Fruit fly (Drosophila melanogaster): ENCODE measurements around the gene amx.

The amx gene

DNA sequence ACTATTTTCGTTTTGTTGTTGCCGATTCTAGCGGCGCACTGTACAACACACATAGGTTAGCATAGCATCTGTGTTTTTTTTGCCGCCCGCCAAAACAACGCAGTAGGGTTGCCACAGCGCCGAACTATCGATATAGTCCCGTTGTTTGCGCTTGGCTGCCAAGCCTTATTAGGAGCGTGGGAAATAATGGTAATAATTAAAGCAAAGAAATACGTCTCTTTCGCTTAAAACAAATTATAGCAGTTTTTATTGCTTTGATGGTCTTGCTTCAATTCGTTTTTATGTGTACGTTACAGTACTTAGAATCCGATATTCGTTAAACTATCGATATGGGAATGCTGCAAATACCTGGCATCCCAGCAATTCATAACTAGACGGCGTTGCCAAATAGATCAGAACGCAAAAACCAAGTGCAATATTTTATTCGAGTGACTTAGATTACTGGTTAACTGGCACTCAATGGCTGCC is 3.7 kb downstream of the amx start, which contains the start of the genes mxc and Larp7 (continued):
- TF ChIP-seq sim (GFP tag; IDR thresholded peaks at IDR 0.05) (no peak), CG12769 (tag; optimal IDR thresholded peaks at IDR 0.05) (no peak), CG4820 (GFP tag; optimal IDR thresholded peaks at IDR 0.05) (peak; percentile 41), CG14014 (GFP tag; IDR thresholded peaks at IDR 0.05) (peak; percentile 49; the same call in 1 of the 2 replicates), ind (GFP tag; optimal IDR thresholded peaks at IDR 0.05) (peak; percentile 69), Nf-YA (GFP tag; IDR thresholded peaks at IDR 0.05) (no peak), CG11093 (GFP tag; IDR thresholded peaks at IDR 0.05) (no peak; the same call in 2 of the 3 replicates), scrt (GFP tag; optimal IDR thresholded peaks at IDR 0.05) (no peak), zen (tag; optimal IDR thresholded peaks at IDR 0.05) (peak; percentile 41), stwl (tag; optimal IDR thresholded peaks at IDR 0.05) (peak; percentile 60), CG1602 (GFP tag; optimal IDR thresholded peaks at IDR 0.05) (peak; percentile 34), sna (GFP tag; IDR thresholded peaks at IDR 0.05; ENCODE audit: partially characterized antibody) (peak; percentile 86), gro (GFP tag; optimal IDR thresholded peaks at IDR 0.05) (peak; percentile 81), kay (GFP tag; optimal IDR thresholded peaks at IDR 0.05) (peak; percentile 14), slbo (GFP tag; IDR thresholded peaks at IDR 0.05) (peak; percentile 72), br (optimal IDR thresholded peaks at IDR 0.05) (no peak), CG4424 (GFP tag; optimal IDR thresholded peaks at IDR 0.05) (peak; percentile 34), CG6791 (GFP tag; IDR thresholded peaks at IDR 0.05; ENCODE audit: partially characterized antibody) (peak; percentile 70; the same call in 2 of the 3 replicates), Awh (GFP tag; IDR thresholded peaks at IDR 0.05) (no peak), CG30403 (GFP tag; optimal IDR thresholded peaks at IDR 0.05) (peak; percentile 72), Adf1 (GFP tag; IDR thresholded peaks at IDR 0.05) (0 out of 2 replicates have a peak, but pooled peaks have one; percentile 26), CG31365 (tag; optimal IDR thresholded peaks at IDR 0.05) (no peak), aop (GFP tag; IDR thresholded peaks at IDR 0.05) (no peak), CG14860 (GFP tag; IDR thresholded peaks at IDR 0.05; ENCODE audit: partially characterized antibody) (peak; percentile 80), Antp (GFP tag; optimal IDR thresholded peaks at IDR 0.05) (peak; percentile 67), HLH4C (GFP tag; IDR thresholded peaks at IDR 0.05; ENCODE audit: partially characterized antibody) (peak; percentile 80), nerfin-2 (GFP tag; IDR thresholded peaks at IDR 0.05; ENCODE audit: partially characterized antibody) (peak; percentile 81), p53 (GFP tag; optimal IDR thresholded peaks at IDR 0.05) (no peak), schlank (tag; optimal IDR thresholded peaks at IDR 0.05) (no peak), trh (GFP tag; optimal IDR thresholded peaks at IDR 0.05) (no peak), Meics (GFP tag; optimal IDR thresholded peaks at IDR 0.05) (no peak), bab2 (GFP tag; optimal IDR thresholded peaks at IDR 0.05) (peak; percentile 59), maf-S (GFP tag; optimal IDR thresholded peaks at IDR 0.05) (peak; percentile 53), ro (GFP tag; IDR thresholded peaks at IDR 0.05) (no peak), jing (GFP tag; optimal IDR thresholded peaks at IDR 0.05) (no peak), tio (GFP tag; optimal IDR thresholded peaks at IDR 0.05) (no peak), Hey (tag; optimal IDR thresholded peaks at IDR 0.05) (no peak), CkIIα-i1 (GFP tag; IDR thresholded peaks at IDR 0.05) (no peak), CG7987 (GFP tag; optimal IDR thresholded peaks at IDR 0.05) (no peak), CG6272 (GFP tag; IDR thresholded peaks at IDR 0.05) (peak; percentile 59), ato (GFP tag; IDR thresholded peaks at IDR 0.05; ENCODE audit: partially characterized antibody) (no peak), NfI (GFP tag; optimal IDR thresholded peaks at IDR 0.05) (peak; percentile 60), CG4282 (GFP tag; optimal IDR thresholded peaks at IDR 0.05) (peak; percentile 16), Pdp1 (GFP tag; optimal IDR thresholded peaks at IDR 0.05) (peak; percentile 64 to 73), ken (GFP tag; IDR thresholded peaks at IDR 0.05) (no peak), B-H1 (GFP tag; IDR thresholded peaks at IDR 0.05) (no peak), CG10321 (GFP tag; IDR thresholded peaks at IDR 0.05) (no peak), Abd-B (GFP tag; optimal IDR thresholded peaks at IDR 0.05) (peak; percentile 66), CG12391 (tag; optimal IDR thresholded peaks at IDR 0.05) (peak; percentile 65), Tbp (GFP tag; optimal IDR thresholded peaks at IDR 0.05) (no peak)

Data from whole organism, embryonic.